Fruit fly (Drosophila melanogaster): Measurements from ENCODE around the gene Sfp24Ba.

Sfp24Ba gene

dm6 chr2L:3632047-3632880 lies 36.1 kb downstream of the Sfp24Ba start (continued):
- TF ChIP-seq zfh2 (GFP tag; optimal IDR thresholded peaks at IDR 0.05), result peak; percentile 89
- TF ChIP-seq CG10321 (GFP tag; IDR thresholded peaks at IDR 0.05), result peak; percentile 72
- TF ChIP-seq CG9727 (GFP tag; optimal IDR thresholded peaks at IDR 0.05), result peak; percentile 96
- TF ChIP-seq bbx (GFP tag; IDR thresholded peaks at IDR 0.05; ENCODE audit: partially characterized antibody), result peak; percentile 43
- TF ChIP-seq maf-S (GFP tag; optimal IDR thresholded peaks at IDR 0.05), result peak; percentile 97
- peak; percentile 74 to 98 for TF ChIP-seq eve (GFP tag; optimal IDR thresholded peaks at IDR 0.05)
- peak; percentile 91 for TF ChIP-seq disco-r (GFP tag; optimal IDR thresholded peaks at IDR 0.05)
- TF ChIP-seq BEAF-32 (GFP tag; optimal IDR thresholded peaks at IDR 0.05), result peak; percentile 1
- peak; percentile 53 for TF ChIP-seq MESR4 (GFP tag; optimal IDR thresholded peaks at IDR 0.05)
- TF ChIP-seq br (optimal IDR thresholded peaks at IDR 0.05), result no peak
- peak; percentile 73 for TF ChIP-seq CG8478 (optimal IDR thresholded peaks at IDR 0.05)
- peak; percentile 96 for TF ChIP-seq Trl (optimal IDR thresholded peaks at IDR 0.05)
- TF ChIP-seq Trl (GFP tag; optimal IDR thresholded peaks at IDR 0.05), result peak; percentile 93
- peak; percentile 96 for TF ChIP-seq CG8765 (GFP tag; IDR thresholded peaks at IDR 0.05)
- peak; percentile 77 for TF ChIP-seq abd-A (tag; optimal IDR thresholded peaks at IDR 0.05)
- peak; percentile 80 for TF ChIP-seq Bdp1 (GFP tag; optimal IDR thresholded peaks at IDR 0.05)
- TF ChIP-seq CG33557 (GFP tag; optimal IDR thresholded peaks at IDR 0.05), result peak; percentile 88
- TF ChIP-seq CHES-1-like (GFP tag; optimal IDR thresholded peaks at IDR 0.05), result peak; percentile 92
- TF ChIP-seq CG9437 (GFP tag; optimal IDR thresholded peaks at IDR 0.05), result peak; percentile 88
- TF ChIP-seq Dad (GFP tag; optimal IDR thresholded peaks at IDR 0.05), result peak; percentile 91
- TF ChIP-seq p53 (GFP tag; optimal IDR thresholded peaks at IDR 0.05), result peak; percentile 82
- TF ChIP-seq CG18011 (GFP tag; optimal IDR thresholded peaks at IDR 0.05), result peak; percentile 72
- peak; percentile 93 for TF ChIP-seq org-1 (GFP tag; optimal IDR thresholded peaks at IDR 0.05)
- peak; percentile 97 for TF ChIP-seq Dbx (GFP tag; IDR thresholded peaks at IDR 0.05)
- TF ChIP-seq sna (GFP tag; IDR thresholded peaks at IDR 0.05; ENCODE audit: partially characterized antibody), result no peak
- peak; percentile 94 for TF ChIP-seq nmo (GFP tag; optimal IDR thresholded peaks at IDR 0.05)
- TF ChIP-seq CG6254 (GFP tag; optimal IDR thresholded peaks at IDR 0.05), result peak; percentile 97
- peak; percentile 89 for TF ChIP-seq Abd-B (GFP tag; optimal IDR thresholded peaks at IDR 0.05)
- peak; percentile 82 for TF ChIP-seq Max (GFP tag; optimal IDR thresholded peaks at IDR 0.05)
- peak; percentile 98 for TF ChIP-seq so (GFP tag; IDR thresholded peaks at IDR 0.05)
- peak; percentile 93 for TF ChIP-seq CG10543 (GFP tag; optimal IDR thresholded peaks at IDR 0.05)
- TF ChIP-seq CG8281 (tag; optimal IDR thresholded peaks at IDR 0.05), result peak; percentile 91
- TF ChIP-seq CG9609 (GFP tag; optimal IDR thresholded peaks at IDR 0.05), result peak; percentile 95
- peak; percentile 95 for TF ChIP-seq dan (GFP tag; IDR thresholded peaks at IDR 0.05)
- TF ChIP-seq CG13894 (tag; optimal IDR thresholded peaks at IDR 0.05), result peak; percentile 96
- peak; percentile 94 for TF ChIP-seq CG12659 (GFP tag; optimal IDR thresholded peaks at IDR 0.05)
- TF ChIP-seq CG11093 (GFP tag; IDR thresholded peaks at IDR 0.05), result peak; percentile 97
- TF ChIP-seq CG11085 (GFP tag; IDR thresholded peaks at IDR 0.05), result peak; percentile 97
- TF ChIP-seq HmgD (GFP tag; optimal IDR thresholded peaks at IDR 0.05), result peak; percentile 80
- peak; percentile 95 for TF ChIP-seq ranshi (GFP tag; IDR thresholded peaks at IDR 0.05)
- peak; percentile 64 for TF ChIP-seq CG15479 (GFP tag; optimal IDR thresholded peaks at IDR 0.05)
- TF ChIP-seq CG16863 (GFP tag; optimal IDR thresholded peaks at IDR 0.05), result peak; percentile 90
- peak; percentile 92 for TF ChIP-seq gt (GFP tag; IDR thresholded peaks at IDR 0.05)
- TF ChIP-seq corto (GFP tag; optimal IDR thresholded peaks at IDR 0.05), result peak; percentile 91
- TF ChIP-seq CG7839 (tag; optimal IDR thresholded peaks at IDR 0.05), result peak; percentile 98
- TF ChIP-seq B-H1 (GFP tag; IDR thresholded peaks at IDR 0.05), result peak; percentile 97
- TF ChIP-seq Hsf (GFP tag; optimal IDR thresholded peaks at IDR 0.05), result peak; percentile 94
- peak; percentile 94 for TF ChIP-seq PHDP (tag; optimal IDR thresholded peaks at IDR 0.05)
- TF ChIP-seq yki (optimal IDR thresholded peaks at IDR 0.05), result no peak
- peak; percentile 92 for TF ChIP-seq H2.0 (GFP tag; IDR thresholded peaks at IDR 0.05)
